Worm (Caenorhabditis elegans): ENCODE results near the gene F28E10.1.

- TF ChIP-seq him-1 (tag; optimal IDR thresholded peaks at IDR 0.05) (no peak), W03F9.2 (tag; optimal IDR thresholded peaks at IDR 0.05) (no peak)
Measured at ce11 chrIV:4548253-4548652, 20.4 kb upstream of the F28E10.1 start, which contains the start of gene ZK185.1.
